Worm (Caenorhabditis elegans) whole organism, L1 larva: ENCODE data around the gene Y71H2AR.2.

ENCODE experiments used
- C04F5.9 ChIP-seq: sonication (generic microtip); optimal IDR thresholded peaks from 2 replicates; lab custom pipeline; 2016; ENCODE audit warnings: missing genetic modification characterization, missing compliant biosample characterization
- C16A3.4 ChIP-seq: fragments of 150-350 bp; optimal IDR thresholded peaks from 2 replicates; lab custom pipeline; 2014; ENCODE audit warnings: missing biosample characterization, missing genetic modification characterization
- F16B12.6 ChIP-seq: fragments of 150-350 bp; optimal IDR thresholded peaks from 2 replicates; lab custom pipeline; 2014; ENCODE audit warnings: missing biosample characterization, missing genetic modification characterization
- Y116A8C.19 ChIP-seq: sonication (generic microtip); optimal IDR thresholded peaks from 2 replicates; lab custom pipeline; 2016; ENCODE audit warnings: missing compliant biosample characterization, missing genetic modification characterization, borderline replicate concordance
- aha-1 ChIP-seq: fragments of 150-350 bp; optimal IDR thresholded peaks from 2 replicates; lab custom pipeline; 2014; ENCODE audit warnings: missing biosample characterization, missing genetic modification characterization
- alr-1 ChIP-seq: fragments of 200-800 bp; sonication (Bioruptor generic); optimal IDR thresholded peaks from 2 replicates; lab custom pipeline; 2018; ENCODE audit warnings: borderline replicate concordance, mild to moderate bottlenecking, missing genetic modification characterization, missing compliant biosample characterization
- aly-2 ChIP-seq: fragments of 150-350 bp; optimal IDR thresholded peaks from 2 replicates; lab custom pipeline; 2014; ENCODE audit warnings: missing biosample characterization, missing genetic modification characterization
- blmp-1 ChIP-seq: fragments of 150-350 bp; optimal IDR thresholded peaks from 2 replicates; lab custom pipeline; 2014; ENCODE audit warnings: missing biosample characterization, missing genetic modification characterization
- ceh-8 ChIP-seq: fragments of 200-800 bp; sonication (Bioruptor generic); optimal IDR thresholded peaks from 2 replicates; lab custom pipeline; 2018; ENCODE audit warnings: mild to moderate bottlenecking, missing genetic modification characterization, moderate library complexity, missing compliant biosample characterization
- ceh-88 ChIP-seq: fragments of 200-800 bp; sonication (Bioruptor generic); IDR thresholded peaks from 2 replicates; pipeline ENCODE4 v1.3.6; 2022; ENCODE audit warnings: missing genetic modification characterization, missing compliant biosample characterization
- ceh-90 ChIP-seq: sonication (generic microtip); optimal IDR thresholded peaks from 2 replicates; lab custom pipeline; 2016; ENCODE audit warnings: missing genetic modification characterization, missing compliant biosample characterization
- dpl-1 ChIP-seq, 3 experiments: fragments of 150-350 bp in 2 of 3; sonication (generic microtip) in 1 of 3; optimal IDR thresholded peaks; 2 replicates each; lab custom pipeline; 2014 to 2017; ENCODE audit warnings: missing biosample characterization in 3 of 3, missing genetic modification characterization in 3 of 3, missing genetic modification reagents in 3 of 3
- efl-1 ChIP-seq, 4 experiments: fragments of 150-350 bp; optimal IDR thresholded peaks in 3 of 4; peaks in 1 of 4; 1 replicate in 1 of 4; 2 replicates in 3 of 4; lab custom pipeline; 2014; ENCODE audit warnings: missing biosample characterization in 2 of 4, missing genetic modification characterization in 2 of 4, missing genetic modification reagents in 2 of 4
- egl-13 ChIP-seq: sonication (generic microtip); optimal IDR thresholded peaks from 2 replicates; lab custom pipeline; 2016; ENCODE audit warnings: missing genotype, missing genetic modification reagents, missing genetic modification characterization, missing compliant biosample characterization
- elt-3 ChIP-seq, 6 experiments: fragments of 150-350 bp in 1 of 6; sonication (generic microtip); optimal IDR thresholded peaks; 2 replicates each; lab custom pipeline; 2017 to 2018; ENCODE audit warnings: missing biosample characterization in 6 of 6, missing genetic modification characterization in 6 of 6, inconsistent platforms in 1 of 6
- ets-5 ChIP-seq: fragments of 200-800 bp; sonication (Bioruptor generic); IDR thresholded peaks from 2 replicates; pipeline ENCODE4 v1.3.6; 2022; ENCODE audit warnings: missing genetic modification characterization, missing compliant biosample characterization
- fkh-4 ChIP-seq: sonication (generic microtip); optimal IDR thresholded peaks from 2 replicates; lab custom pipeline; 2016; ENCODE audit warnings: missing compliant biosample characterization, missing genetic modification characterization, borderline replicate concordance
- grh-1 ChIP-seq: fragments of 200-800 bp; sonication (Bioruptor generic); IDR thresholded peaks from 2 replicates; pipeline ENCODE4 v1.3.6; 2022; ENCODE audit warnings: missing genetic modification reagents, missing genetic modification characterization, missing compliant biosample characterization
- hlh-4 ChIP-seq: sonication (generic microtip); optimal IDR thresholded peaks from 2 replicates; lab custom pipeline; 2016; ENCODE audit warnings: mild to moderate bottlenecking, missing genetic modification characterization, missing compliant biosample characterization
- jun-1 ChIP-seq: fragments of 150-350 bp; optimal IDR thresholded peaks from 2 replicates; lab custom pipeline; 2014; ENCODE audit warnings: missing biosample characterization, missing genetic modification reagents, missing genetic modification characterization
- lin-15B ChIP-seq: fragments of 150-350 bp; sonication (generic microtip); optimal IDR thresholded peaks from 3 replicates; lab custom pipeline; 2014; ENCODE audit warnings: missing biosample characterization, missing genetic modification characterization
- mdl-1 ChIP-seq, 2 experiments: fragments of 150-350 bp; optimal IDR thresholded peaks; 2 replicates each; lab custom pipeline; 2014 to 2017; ENCODE audit warnings: missing biosample characterization in 2 of 2, missing genetic modification characterization in 2 of 2, inconsistent platforms in 1 of 2
- mef-2 ChIP-seq: fragments of 150-350 bp; optimal IDR thresholded peaks from 2 replicates; lab custom pipeline; 2014; ENCODE audit warnings: missing biosample characterization, missing genetic modification characterization
- nhr-19 ChIP-seq: fragments of 200-800 bp; sonication (Bioruptor generic); conservative IDR thresholded peaks from 2 replicates; pipeline ENCODE4 v1.3.6; 2022; ENCODE audit warnings: missing genetic modification characterization, missing compliant biosample characterization
- nhr-237 ChIP-seq: fragments of 150-350 bp; optimal IDR thresholded peaks from 2 replicates; lab custom pipeline; 2014; ENCODE audit warnings: missing biosample characterization, missing genetic modification characterization
- nhr-28 ChIP-seq: fragments of 150-350 bp; optimal IDR thresholded peaks from 2 replicates; lab custom pipeline; 2014; ENCODE audit warnings: missing biosample characterization, missing genetic modification characterization
- nhr-47 ChIP-seq: sonication (generic microtip); optimal IDR thresholded peaks from 2 replicates; lab custom pipeline; 2016; ENCODE audit warnings: mild to moderate bottlenecking, missing genetic modification characterization, moderate library complexity, missing compliant biosample characterization
- nhr-77 ChIP-seq: fragments of 150-350 bp; optimal IDR thresholded peaks from 2 replicates; lab custom pipeline; 2014; ENCODE audit warnings: missing biosample characterization, missing genetic modification characterization
- nhr-84 ChIP-seq: sonication (generic microtip); optimal IDR thresholded peaks from 2 replicates; lab custom pipeline; 2017; ENCODE audit warnings: missing biosample characterization, missing genetic modification characterization
- pax-3 ChIP-seq: fragments of 200-800 bp; sonication (Bioruptor generic); optimal IDR thresholded peaks from 2 replicates; lab custom pipeline; 2018; ENCODE audit warnings: mild to moderate bottlenecking, missing genetic modification characterization, moderate library complexity, missing compliant biosample characterization
- rnt-1 ChIP-seq: sonication (generic microtip); optimal IDR thresholded peaks from 2 replicates; lab custom pipeline; 2016; ENCODE audit warnings: mild to moderate bottlenecking, missing genetic modification characterization, moderate library complexity, missing compliant biosample characterization
- snpc-4 ChIP-seq: fragments of 150-350 bp; optimal IDR thresholded peaks from 2 replicates; lab custom pipeline; 2014; ENCODE audit warnings: missing biosample characterization, missing genetic modification characterization
- swsn-7 ChIP-seq: sonication (generic microtip); optimal IDR thresholded peaks from 2 replicates; lab custom pipeline; 2016; ENCODE audit warnings: missing genetic modification characterization, missing compliant biosample characterization
- unc-130 ChIP-seq: fragments of 150-350 bp; optimal IDR thresholded peaks from 2 replicates; lab custom pipeline; 2017; ENCODE audit warnings: missing biosample characterization, missing genetic modification characterization, inconsistent platforms
- unc-62 ChIP-seq: fragments of 150-350 bp; optimal IDR thresholded peaks from 2 replicates; lab custom pipeline; 2014; ENCODE audit warnings: missing biosample characterization, missing genetic modification reagents, missing genetic modification characterization
- unc-86 ChIP-seq: sonication (generic microtip); optimal IDR thresholded peaks from 2 replicates; lab custom pipeline; 2016; ENCODE audit warnings: missing genetic modification characterization, missing compliant biosample characterization
- unc-98 ChIP-seq: fragments of 200-800 bp; sonication (Bioruptor generic); IDR thresholded peaks from 2 replicates; pipeline ENCODE4 v1.3.6; 2022; ENCODE audit warnings: missing genetic modification characterization, missing compliant biosample characterization
- xbp-1 ChIP-seq: sonication (generic microtip); optimal IDR thresholded peaks from 2 replicates; lab custom pipeline; 2016; ENCODE audit warnings: missing genetic modification characterization, missing compliant biosample characterization
- zip-4 ChIP-seq: fragments of 200-800 bp; sonication (Bioruptor generic); optimal IDR thresholded peaks from 2 replicates; lab custom pipeline; 2018; ENCODE audit warnings: mild to moderate bottlenecking, missing genetic modification characterization, moderate library complexity, missing compliant biosample characterization
- ztf-11 ChIP-seq, 2 experiments: sonication (generic microtip); optimal IDR thresholded peaks; 2 replicates each; lab custom pipeline; 2016 to 2017; ENCODE audit warnings: missing genetic modification characterization in 2 of 2, missing biosample characterization in 1 of 2, missing compliant biosample characterization in 1 of 2
- ztf-4 ChIP-seq: fragments of 150-350 bp; optimal IDR thresholded peaks from 2 replicates; lab custom pipeline; 2014; ENCODE audit warnings: missing biosample characterization, missing genetic modification characterization

Y71H2AR.2 gene

ce11 chrIII:2826770-2827169, 14.0 kb downstream of the Y71H2AR.2 start, which contains the start of gene Y71H2AM.1:
Gene Y71H2AM.1 (plus strand): TSS chrIII:2827070.
- TF ChIP-seq hlh-4 (tag; lab: Kevin White, UChicago) (no peak), lin-15B (tag; lab: Kevin White, UChicago) (no peak), fkh-4 (no peak), zip-4 (GFP tag; lab: Kevin White, UChicago) (no peak), C16A3.4 (tag; lab: Kevin White, UChicago) (no peak), ceh-8 (GFP tag; lab: Kevin White, UChicago) (no peak), Y116A8C.19 (tag; lab: Kevin White, UChicago) (no peak), nhr-28 (no peak), alr-1 (no peak), F16B12.6 (tag; lab: Kevin White, UChicago) (no peak), unc-130 (no peak), mef-2 (tag; lab: Kevin White, UChicago) (no peak)

DNA sequence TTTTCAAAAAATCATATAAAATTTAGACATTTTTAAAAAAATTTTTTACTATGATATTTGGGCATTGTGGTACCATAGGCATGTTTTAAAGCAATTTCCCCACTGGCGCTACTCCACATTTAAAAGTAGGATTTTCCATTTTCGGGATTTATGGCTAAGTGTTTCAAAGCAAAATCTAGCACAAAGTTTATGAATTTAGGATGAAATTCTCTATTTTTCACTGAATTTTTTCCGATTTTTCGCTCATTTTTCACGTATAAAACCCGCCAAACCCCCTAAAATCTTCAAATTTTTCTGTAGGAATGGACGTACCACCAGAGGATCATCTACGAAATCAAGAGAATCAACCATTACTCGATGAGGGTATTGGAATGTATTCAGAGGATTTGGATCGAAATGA, 21.7 kb downstream of the Y71H2AR.2 start, which contains the start of gene pipp-4P:
pipp-4P (plus strand) TSS at position 301 of the 400 bp plus-strand sequence.
- TF ChIP-seq lin-15B (tag; lab: Kevin White, UChicago): no peak
- TF ChIP-seq xbp-1 (tag; lab: Kevin White, UChicago): no peak
- no peak for TF ChIP-seq ceh-88
- TF ChIP-seq alr-1: no peak
- TF ChIP-seq nhr-77 (tag; lab: Kevin White, UChicago): no peak
- TF ChIP-seq swsn-7 (tag; lab: Kevin White, UChicago): no peak
- TF ChIP-seq unc-62 (GFP tag; lab: Kevin White, UChicago): no peak
- TF ChIP-seq efl-1 (optimal IDR thresholded peaks at IDR 0.05; lab: Kevin White, UChicago): no peak
- TF ChIP-seq efl-1 (GFP tag; optimal IDR thresholded peaks at IDR 0.05 in 1 of 2; lab: Kevin White, UChicago): no peak
- TF ChIP-seq blmp-1 (tag; lab: Kevin White, UChicago): no peak
- TF ChIP-seq ztf-11 (tag; optimal IDR thresholded peaks at IDR 0.05; lab: Kevin White, UChicago): no peak
- no peak for TF ChIP-seq ets-5 (GFP tag; lab: Robert Waterston, UW)
- TF ChIP-seq C04F5.9 (tag; lab: Kevin White, UChicago): no peak
- no peak for TF ChIP-seq snpc-4 (tag; lab: Kevin White, UChicago)
- no peak for TF ChIP-seq mdl-1 (tag; optimal IDR thresholded peaks at IDR 0.05; lab: Kevin White, UChicago)
- no peak for TF ChIP-seq rnt-1 (tag; lab: Kevin White, UChicago)
- TF ChIP-seq nhr-84 (tag; lab: Kevin White, UChicago): no peak

DNA sequence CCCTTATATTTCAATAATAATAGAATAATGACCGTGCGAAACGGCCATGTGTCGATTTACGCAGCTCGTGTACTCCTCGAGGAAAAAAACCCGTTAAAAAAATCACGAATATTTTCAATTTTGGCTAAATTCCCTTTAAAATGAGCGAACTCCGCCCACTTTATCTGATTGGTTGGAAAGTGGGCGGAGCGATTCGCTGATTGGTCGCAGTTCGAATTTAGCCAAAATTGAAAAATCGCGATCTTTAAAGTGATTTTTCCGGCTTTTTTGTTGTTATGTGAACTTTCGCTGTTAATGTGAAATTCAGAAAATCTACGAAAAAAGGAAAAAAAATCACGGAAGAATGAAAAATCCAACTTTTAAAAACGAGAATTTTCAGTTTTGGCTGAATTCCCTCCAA, 22.9 kb downstream of the Y71H2AR.2 start:
- TF ChIP-seq pax-3 (tag; lab: Kevin White, UChicago): no peak

DNA sequence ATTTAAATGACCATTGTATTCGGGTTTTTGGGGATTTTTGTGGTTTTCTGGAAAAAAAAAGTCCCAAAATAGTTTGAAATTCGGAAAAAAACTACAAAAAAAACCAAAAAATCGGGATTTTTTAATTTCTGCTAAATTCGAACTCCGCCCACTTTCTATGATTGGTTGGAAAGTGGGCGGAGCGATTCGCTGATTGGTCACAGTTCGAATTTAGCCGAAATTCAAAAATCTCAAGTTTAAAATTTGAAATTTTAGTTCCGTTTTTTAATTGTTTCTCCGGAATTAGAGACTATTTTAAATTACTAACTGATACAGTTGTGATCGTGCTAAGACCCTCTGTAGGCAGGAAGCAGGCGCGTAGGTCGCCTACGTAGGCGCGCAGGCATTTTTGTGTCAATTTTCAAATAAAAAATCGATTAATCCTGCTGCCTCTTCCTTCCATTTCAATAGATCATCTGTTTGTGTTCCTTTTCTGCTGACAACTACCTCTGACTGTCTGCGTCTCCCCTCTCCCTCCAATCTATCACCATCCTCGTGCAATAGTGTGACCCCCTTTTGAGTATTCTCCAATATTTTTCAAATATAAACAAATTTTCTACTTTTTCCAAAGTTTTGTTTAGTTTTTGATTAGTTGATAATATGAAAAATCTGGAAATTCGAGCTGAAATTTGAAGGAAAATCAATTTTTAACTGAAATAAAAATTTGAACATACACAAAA, 24.4 kb downstream of the Y71H2AR.2 start:
- TF ChIP-seq efl-1 (optimal IDR thresholded peaks at IDR 0.05; lab: Kevin White, UChicago) (peak in 1 of 2 experiments; percentile 11), efl-1 (GFP tag; optimal IDR thresholded peaks at IDR 0.05 in 1 of 2; lab: Kevin White, UChicago) (peak in 1 of 2 experiments; percentile 88), blmp-1 (tag; lab: Kevin White, UChicago) (peak; percentile 7), dpl-1 (GFP tag; optimal IDR thresholded peaks at IDR 0.05; lab: Kevin White, UChicago) (peak in 1 of 3 experiments; percentile 11), nhr-77 (tag; lab: Kevin White, UChicago) (no peak), nhr-237 (tag; lab: Kevin White, UChicago) (no peak), elt-3 (tag; optimal IDR thresholded peaks at IDR 0.05; lab: Kevin White, UChicago) (no peak)

DNA sequence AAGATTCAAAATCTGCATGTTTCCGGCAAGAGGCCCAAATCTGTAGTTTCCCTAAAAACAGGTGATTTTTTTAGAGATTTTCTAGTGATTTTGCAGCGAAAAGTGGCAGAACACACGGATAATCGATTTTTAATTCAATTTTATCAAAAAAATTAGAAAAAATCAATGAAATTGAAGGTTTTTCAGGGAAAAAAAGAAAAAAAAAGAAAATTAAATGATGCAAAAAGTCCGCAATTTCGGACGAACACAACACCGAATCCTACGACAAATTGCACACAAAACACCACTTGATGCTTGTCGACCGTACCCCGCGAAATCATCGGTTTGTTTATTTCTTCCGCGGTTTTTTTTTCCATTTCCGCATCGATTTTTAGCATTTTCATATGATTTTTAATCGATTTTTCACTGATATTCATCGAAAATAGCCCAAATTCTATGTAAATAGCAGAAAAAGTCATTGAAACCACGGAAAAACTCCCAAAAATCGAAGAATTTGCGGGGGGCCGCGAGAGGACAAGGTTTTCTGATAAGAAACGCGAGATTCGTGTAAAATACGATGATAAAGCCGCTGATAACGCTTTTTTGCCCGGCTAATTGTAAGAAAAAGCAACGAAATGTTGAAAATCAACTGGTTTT, 25.7 kb downstream of the Y71H2AR.2 start, which contains the start of gene tufm-1:
tufm-1 (minus strand) TSS at position 51 of the 636 bp plus-strand sequence.
- TF ChIP-seq unc-86: no peak
- peak in 1 of 6 experiments; percentile 31 for TF ChIP-seq elt-3 (tag; optimal IDR thresholded peaks at IDR 0.05; lab: Kevin White, UChicago)
- no peak for TF ChIP-seq aly-2 (tag; lab: Kevin White, UChicago)
- no peak for TF ChIP-seq ceh-8 (GFP tag; lab: Kevin White, UChicago)
- TF ChIP-seq grh-1: no peak
- no peak for TF ChIP-seq egl-13 (tag; lab: Kevin White, UChicago)
- no peak for TF ChIP-seq ztf-4 (tag; lab: Kevin White, UChicago)
- TF ChIP-seq ceh-90 (tag; lab: Kevin White, UChicago): no peak
- TF ChIP-seq aha-1 (tag; lab: Kevin White, UChicago): no peak
- peak; percentile 11; the same call in 1 of the 2 replicates for TF ChIP-seq nhr-19
- TF ChIP-seq fkh-4: no peak
- TF ChIP-seq ceh-88: no peak
- no peak for TF ChIP-seq nhr-77 (tag; lab: Kevin White, UChicago)
- peak; percentile 64 for TF ChIP-seq nhr-47 (tag; lab: Kevin White, UChicago)
- no peak for TF ChIP-seq unc-98 (GFP tag; lab: Robert Waterston, UW)
- TF ChIP-seq jun-1 (tag; lab: Kevin White, UChicago): peak; percentile 47
- peak; percentile 13 for TF ChIP-seq blmp-1 (tag; lab: Kevin White, UChicago)
